Worm (Caenorhabditis elegans) whole organism, L4/young adult: ENCODE measurements around the gene mrps-9.

Experiments used
- W03F9.2 ChIP-seq: fragments of 150-350 bp; optimal IDR thresholded peaks from 2 replicates; lab custom pipeline; 2014; ENCODE audit warnings: missing biosample characterization, missing genetic modification characterization
- dao-5 ChIP-seq: sonication (generic microtip); optimal IDR thresholded peaks from 2 replicates; lab custom pipeline; 2016; ENCODE audit warnings: missing genotype, missing genetic modification characterization, moderate library complexity, missing compliant biosample characterization
- him-1 ChIP-seq: sonication (generic microtip); optimal IDR thresholded peaks from 2 replicates; lab custom pipeline; 2016; ENCODE audit warnings: missing genotype, missing genetic modification reagents, missing genetic modification characterization, missing compliant biosample characterization

ce11 chrIII:8275871-8276270 is 10.0 kb downstream of the mrps-9 start, which contains the start of gene clec-160:
- no peak for TF ChIP-seq him-1 (tag; lab: Kevin White, UChicago)
- TF ChIP-seq dao-5 (tag; lab: Kevin White, UChicago) = no peak
- no peak for TF ChIP-seq W03F9.2
